Worm (Caenorhabditis elegans) whole organism, L3 larva: Measurements from ENCODE around the gene C39B10.4.

ENCODE experiments used
- ama-1 ChIP-seq: fragments of 150-350 bp; optimal IDR thresholded peaks from 2 replicates; lab custom pipeline; 2018
- lin-15B ChIP-seq: fragments of 150-350 bp; optimal IDR thresholded peaks from 2 replicates; lab custom pipeline; 2014; ENCODE audit warnings: missing biosample characterization, missing genetic modification characterization
- pqm-1 ChIP-seq: fragments of 150-350 bp; optimal IDR thresholded peaks from 2 replicates; lab custom pipeline; 2017; ENCODE audit warnings: missing biosample characterization, missing genetic modification characterization, inconsistent platforms
- sea-2 ChIP-seq: fragments of 150-350 bp; sonication (generic microtip); optimal IDR thresholded peaks from 4 replicates; lab custom pipeline; 2014; ENCODE audit warnings: missing biosample characterization, missing genetic modification reagents, missing genetic modification characterization

DNA sequence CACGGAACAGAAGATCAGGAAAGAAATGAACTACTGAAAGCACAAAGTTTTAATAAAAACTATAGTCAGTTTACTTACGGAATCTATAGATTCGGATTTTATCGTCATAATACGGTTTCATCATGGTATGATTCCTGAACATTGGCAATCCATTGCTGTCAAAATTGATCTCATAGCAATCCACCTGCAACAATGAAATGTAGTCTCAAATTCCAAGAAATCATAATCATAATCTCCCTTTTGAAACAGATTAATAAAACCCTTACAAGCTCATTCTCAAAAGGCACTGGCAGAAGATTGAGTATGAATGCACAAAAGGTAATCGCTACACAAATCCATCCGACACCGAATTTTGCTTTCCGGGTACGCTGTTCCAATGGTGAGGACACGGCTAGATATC is 17.6 kb downstream of the C39B10.4 start:
- no peak for TF ChIP-seq lin-15B (tag; lab: Kevin White, UChicago)
- TF ChIP-seq pqm-1 (tag; lab: Kevin White, UChicago), result no peak
- TF ChIP-seq ama-1 (lab: Kevin White, UChicago), result no peak
- no peak for TF ChIP-seq sea-2 (GFP tag; lab: Kevin White, UChicago)
